Fruit fly (Drosophila melanogaster) whole organism, pupa: ENCODE measurements around the gene Acn.

Experiments used
- CG32121 ChIP-seq: fragments of 200-800 bp; sonication (Bioruptor generic); IDR thresholded peaks from 2 replicates; pipeline ENCODE4 v1.3.6; 2022; ENCODE audit warnings: missing biosample characterization, missing genetic modification characterization
- CG34367 ChIP-seq: fragments of 200-800 bp; sonication (Bioruptor generic); optimal IDR thresholded peaks from 2 replicates; lab custom pipeline; 2018; ENCODE audit warnings: missing biosample characterization, mild to moderate bottlenecking, missing genetic modification characterization
- Ets98B ChIP-seq: fragments of 200-800 bp; sonication (Bioruptor generic); IDR thresholded peaks from 2 replicates; pipeline ENCODE4 v1.3.6; 2022; ENCODE audit warnings: missing biosample characterization, missing genetic modification characterization
- Pif1A ChIP-seq: fragments of 200-800 bp; sonication (Bioruptor generic); optimal IDR thresholded peaks from 3 replicates; lab custom pipeline; 2016; ENCODE audit warnings: missing biosample characterization, missing genetic modification characterization

- no peak for TF ChIP-seq Ets98B (GFP tag; lab: Robert Waterston, UW)
- TF ChIP-seq CG32121 = no peak
- TF ChIP-seq Pif1A (GFP tag; lab: Kevin White, UChicago) = no peak
- no peak for TF ChIP-seq CG34367 (tag; lab: Kevin White, UChicago)
These were observed 23.0 kb upstream of the Acn start, which contains the start of gene CG15172 for dm6 chr2L:19022221-19022516.
